Worm (Caenorhabditis elegans) whole organism, L1 larva: Measurements from ENCODE around the gene AH9.6.
A peak's percentile ranks its signal among the peaks of the same experiment; 100 is the strongest.

Source experiments
- F16B12.6 ChIP-seq: fragments of 150-350 bp; optimal IDR thresholded peaks from 2 replicates; lab custom pipeline; 2014; ENCODE audit warnings: missing biosample characterization, missing genetic modification characterization
- egl-27 ChIP-seq, 2 experiments: fragments of 150-350 bp in 1 of 2; sonication (generic microtip); optimal IDR thresholded peaks; 3 replicates each; lab custom pipeline; 2017 to 2018; ENCODE audit warnings: missing biosample characterization in 2 of 2, missing genetic modification characterization in 2 of 2, missing genetic modification reagents in 2 of 2
- elt-3 ChIP-seq, 6 experiments: fragments of 150-350 bp in 1 of 6; sonication (generic microtip); optimal IDR thresholded peaks; 2 replicates each; lab custom pipeline; 2017 to 2018; ENCODE audit warnings: missing biosample characterization in 6 of 6, missing genetic modification characterization in 6 of 6, inconsistent platforms in 1 of 6
- fkh-10 ChIP-seq: sonication (generic microtip); optimal IDR thresholded peaks from 2 replicates; lab custom pipeline; 2017; ENCODE audit warnings: missing biosample characterization, missing genetic modification reagents, missing genetic modification characterization
- fkh-4 ChIP-seq: sonication (generic microtip); optimal IDR thresholded peaks from 2 replicates; lab custom pipeline; 2016; ENCODE audit warnings: missing compliant biosample characterization, missing genetic modification characterization, borderline replicate concordance
- fos-1 ChIP-seq: fragments of 150-350 bp; optimal IDR thresholded peaks from 2 replicates; lab custom pipeline; 2014; ENCODE audit warnings: missing biosample characterization, missing genetic modification characterization
- hpl-2 ChIP-seq: fragments of 150-350 bp; optimal IDR thresholded peaks from 2 replicates; lab custom pipeline; 2014; ENCODE audit warnings: missing biosample characterization, missing genetic modification reagents, missing genetic modification characterization
- nhr-28 ChIP-seq: fragments of 150-350 bp; optimal IDR thresholded peaks from 2 replicates; lab custom pipeline; 2014; ENCODE audit warnings: missing biosample characterization, missing genetic modification characterization
- rnt-1 ChIP-seq: sonication (generic microtip); optimal IDR thresholded peaks from 2 replicates; lab custom pipeline; 2016; ENCODE audit warnings: mild to moderate bottlenecking, missing genetic modification characterization, moderate library complexity, missing compliant biosample characterization
- sup-37 ChIP-seq: fragments of 200-800 bp; sonication (Bioruptor generic); optimal IDR thresholded peaks from 2 replicates; lab custom pipeline; 2018; ENCODE audit warnings: mild to moderate bottlenecking, missing genetic modification characterization, missing compliant biosample characterization
- swsn-7 ChIP-seq: sonication (generic microtip); optimal IDR thresholded peaks from 2 replicates; lab custom pipeline; 2016; ENCODE audit warnings: missing genetic modification characterization, missing compliant biosample characterization
- unc-130 ChIP-seq: fragments of 150-350 bp; optimal IDR thresholded peaks from 2 replicates; lab custom pipeline; 2017; ENCODE audit warnings: missing biosample characterization, missing genetic modification characterization, inconsistent platforms

- no peak for TF ChIP-seq sup-37 (GFP tag; lab: Kevin White, UChicago)
- no peak for TF ChIP-seq egl-27 (tag; optimal IDR thresholded peaks at IDR 0.05; lab: Kevin White, UChicago)
- no peak for TF ChIP-seq swsn-7
- TF ChIP-seq unc-130 (tag; lab: Kevin White, UChicago), result no peak
- no peak for TF ChIP-seq rnt-1 (tag; lab: Kevin White, UChicago)
- no peak for TF ChIP-seq hpl-2 (GFP tag; lab: Kevin White, UChicago)
- no peak for TF ChIP-seq fkh-4 (tag; lab: Kevin White, UChicago)
- no peak for TF ChIP-seq elt-3 (tag; optimal IDR thresholded peaks at IDR 0.05; lab: Kevin White, UChicago)
- no peak for TF ChIP-seq F16B12.6
- TF ChIP-seq fkh-10, result peak; percentile 77
- no peak for TF ChIP-seq fos-1 (tag; lab: Kevin White, UChicago)
- TF ChIP-seq nhr-28 (tag; lab: Kevin White, UChicago), result no peak
These were observed 2.9 kb downstream of the AH9.6 start for ce11 chrX:2265069-2265468.
